Worm (Caenorhabditis elegans): ENCODE data around the gene glb-22.

The glb-22 gene

ce11 chrV:14642016-14642415, 41.9 kb downstream of the glb-22 start:
- TF ChIP-seq unc-62 (GFP tag; optimal IDR thresholded peaks at IDR 0.05) (no peak), unc-120 (tag; optimal IDR thresholded peaks at IDR 0.05; ENCODE audit: poor library complexity, severe bottlenecking) (no peak), mls-2 (tag; optimal IDR thresholded peaks at IDR 0.05) (no peak), unc-39 (tag; optimal IDR thresholded peaks at IDR 0.05) (no peak), elt-3 (tag; optimal IDR thresholded peaks at IDR 0.05) (no peak), mab-5 (tag; optimal IDR thresholded peaks at IDR 0.05) (no peak), nhr-28 (tag; optimal IDR thresholded peaks at IDR 0.05) (no peak), ceh-43 (GFP tag; optimal IDR thresholded peaks at IDR 0.05) (no peak), ham-2 (GFP tag; optimal IDR thresholded peaks at IDR 0.05) (no peak)

- TF ChIP-seq unc-62 (GFP tag; optimal IDR thresholded peaks at IDR 0.05) = peak; percentile 41
- TF ChIP-seq blmp-1 (tag; optimal IDR thresholded peaks at IDR 0.05) = peak; percentile 52
- TF ChIP-seq hlh-1 (tag; optimal IDR thresholded peaks at IDR 0.05) = peak; percentile 0
- no peak for TF ChIP-seq elt-3 (tag; optimal IDR thresholded peaks at IDR 0.05)
Observed at ce11 chrV:14645817-14646789, 46.0 kb downstream of the glb-22 start, which contains the start of the genes rfc-1 and pmp-3. Gene rfc-1 (minus strand): TSS chrV:14645979. Gene pmp-3 (plus strand): TSS chrV:14646739.

- no peak for TF ChIP-seq snpc-4 (tag; optimal IDR thresholded peaks at IDR 0.05)
- TF ChIP-seq ces-1 (GFP tag; optimal IDR thresholded peaks at IDR 0.05) = peak; percentile 53
Observed at ce11 chrV:14648825-14649224, 48.8 kb downstream of the glb-22 start.

- TF ChIP-seq sptf-1 (tag; optimal IDR thresholded peaks at IDR 0.05) (no peak), elt-3 (tag; optimal IDR thresholded peaks at IDR 0.05) (no peak), drap-1 (GFP tag; optimal IDR thresholded peaks at IDR 0.05) (no peak), nhr-237 (tag; optimal IDR thresholded peaks at IDR 0.05) (no peak), blmp-1 (tag; optimal IDR thresholded peaks at IDR 0.05) (no peak), ztf-11 (tag; optimal IDR thresholded peaks at IDR 0.05) (no peak), ces-1 (GFP tag; optimal IDR thresholded peaks at IDR 0.05) (peak; percentile 25), ceh-43 (GFP tag; optimal IDR thresholded peaks at IDR 0.05) (no peak), cnd-1 (tag; optimal IDR thresholded peaks at IDR 0.05) (peak; percentile 43), lin-32 (GFP tag; optimal IDR thresholded peaks at IDR 0.05) (no peak), hlh-1 (tag; optimal IDR thresholded peaks at IDR 0.05) (peak; percentile 17), lin-13 (tag; optimal IDR thresholded peaks at IDR 0.05) (no peak), elt-1 (tag; optimal IDR thresholded peaks at IDR 0.05; ENCODE audit: borderline replicate concordance, insufficient read depth) (no peak), mab-5 (tag; optimal IDR thresholded peaks at IDR 0.05) (no peak), nhr-12 (tag; optimal IDR thresholded peaks at IDR 0.05) (no peak), sem-2 (GFP tag; optimal IDR thresholded peaks at IDR 0.05) (no peak), unc-120 (tag; optimal IDR thresholded peaks at IDR 0.05; ENCODE audit: poor library complexity, severe bottlenecking) (no peak), lsy-2 (tag; optimal IDR thresholded peaks at IDR 0.05) (no peak)
Observed at ce11 chrV:14649929-14650328, 49.9 kb downstream of the glb-22 start.

- TF ChIP-seq cnd-1 (tag; optimal IDR thresholded peaks at IDR 0.05) (peak; percentile 45), ces-1 (GFP tag; optimal IDR thresholded peaks at IDR 0.05) (peak; percentile 84), lin-13 (tag; optimal IDR thresholded peaks at IDR 0.05) (no peak), M03D4.4 (tag; optimal IDR thresholded peaks at IDR 0.05) (no peak), unc-120 (tag; optimal IDR thresholded peaks at IDR 0.05; ENCODE audit: poor library complexity, severe bottlenecking) (no peak), unc-62 (GFP tag; optimal IDR thresholded peaks at IDR 0.05) (peak; percentile 36)
Observed at ce11 chrV:14650631-14651030, 50.6 kb downstream of the glb-22 start.

ce11 chrV:14655689-14656088, 55.6 kb downstream of the glb-22 start:
- TF ChIP-seq nhr-2 (tag; optimal IDR thresholded peaks at IDR 0.05) (no peak), drap-1 (GFP tag; optimal IDR thresholded peaks at IDR 0.05) (no peak), ceh-39 (tag; optimal IDR thresholded peaks at IDR 0.05) (no peak), lsy-2 (tag; optimal IDR thresholded peaks at IDR 0.05) (no peak), elt-3 (tag; optimal IDR thresholded peaks at IDR 0.05) (no peak), lin-13 (tag; optimal IDR thresholded peaks at IDR 0.05) (no peak), unc-39 (tag; optimal IDR thresholded peaks at IDR 0.05) (no peak), tbx-8 (GFP tag; optimal IDR thresholded peaks at IDR 0.05) (no peak), ztf-11 (tag; optimal IDR thresholded peaks at IDR 0.05) (no peak), zip-8 (tag; optimal IDR thresholded peaks at IDR 0.05) (no peak), nhr-237 (tag; optimal IDR thresholded peaks at IDR 0.05) (no peak), M03D4.4 (tag; optimal IDR thresholded peaks at IDR 0.05) (no peak), nhr-28 (tag; optimal IDR thresholded peaks at IDR 0.05) (no peak), flh-1 (GFP tag; optimal IDR thresholded peaks at IDR 0.05) (no peak)
